Worm (Caenorhabditis elegans): ENCODE results near the gene T24B8.4.

ce11 chrII:9053564-9053963 lies 17.1 kb downstream of the T24B8.4 start, which contains the start of gene T24B8.7:
- TF ChIP-seq pag-3 (tag; optimal IDR thresholded peaks at IDR 0.05; ENCODE audit: borderline replicate concordance) = no peak
- TF ChIP-seq lin-11 (tag; optimal IDR thresholded peaks at IDR 0.05) = no peak
- TF ChIP-seq nfya-1 (tag; optimal IDR thresholded peaks at IDR 0.05) = no peak

Measured in whole organism, late embryonic.